Worm (Caenorhabditis elegans) whole organism, midembryonic: ENCODE measurements around the gene degl-2.

Experiments
- ref-1 ChIP-seq: fragments of 200-800 bp; sonication (Bioruptor generic); conservative IDR thresholded peaks from 2 replicates; pipeline ENCODE4 v1.3.6; 2022; ENCODE audit warnings: missing genetic modification reagents, missing genetic modification characterization, missing compliant biosample characterization
- tab-1 ChIP-seq: fragments of 200-800 bp; sonication (Bioruptor generic); IDR thresholded peaks from 2 replicates; pipeline ENCODE4 v1.3.6; 2022; ENCODE audit warnings: missing genetic modification characterization, missing compliant biosample characterization

DNA sequence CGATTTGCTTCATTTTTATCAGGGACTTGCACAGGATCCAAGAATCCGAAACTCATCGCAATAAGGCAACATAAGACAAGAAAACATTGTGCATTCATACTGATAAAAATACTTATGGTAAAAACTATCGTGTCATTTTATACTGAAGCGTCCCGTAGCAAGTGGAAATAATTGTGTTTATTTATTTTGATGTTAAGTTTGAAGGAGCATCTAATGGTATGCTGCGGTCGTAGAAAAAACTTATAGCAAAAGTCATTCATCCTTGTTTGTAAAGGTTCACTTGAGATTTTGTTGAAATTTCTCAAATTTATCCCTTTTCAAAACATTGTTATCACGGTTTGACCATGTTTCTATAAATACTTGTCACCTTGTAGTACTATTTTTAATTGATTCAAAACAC is 18.3 kb upstream of the degl-2 start, which contains the start of gene W09C2.10:
- TF ChIP-seq tab-1 (GFP tag; lab: Robert Waterston, UW): no peak
- TF ChIP-seq ref-1: no peak
